Worm (Caenorhabditis elegans) whole organism, young adult: ENCODE measurements around the gene ipla-6.

Source experiments
- F22D6.2 ChIP-seq: sonication (generic microtip); optimal IDR thresholded peaks from 2 replicates; lab custom pipeline; 2016; ENCODE audit warnings: mild to moderate bottlenecking, missing genetic modification characterization, missing compliant biosample characterization
- F33H1.4 ChIP-seq: fragments of 200-800 bp; sonication (Bioruptor generic); IDR thresholded peaks from 2 replicates; pipeline ENCODE4 v1.3.6; 2022; ENCODE audit warnings: missing genetic modification reagents, missing genetic modification characterization, missing compliant biosample characterization
- F37B4.10 ChIP-seq: fragments of 200-800 bp; sonication (Bioruptor generic); IDR thresholded peaks from 2 replicates; pipeline ENCODE4 v1.3.6; 2022; ENCODE audit warnings: missing genetic modification characterization, missing compliant biosample characterization
- F49E8.2 ChIP-seq: sonication (generic microtip); optimal IDR thresholded peaks from 3 replicates; lab custom pipeline; 2017; ENCODE audit warnings: missing genetic modification characterization, mild to moderate bottlenecking, missing compliant biosample characterization, antibody characterized with exemption, moderate library complexity; ENCODE audit not compliant: insufficient read depth
- F57A8.1 ChIP-seq: fragments of 200-800 bp; sonication (Bioruptor generic); optimal IDR thresholded peaks from 2 replicates; lab custom pipeline; 2018; ENCODE audit warnings: mild to moderate bottlenecking, missing genetic modification characterization, moderate library complexity, missing compliant biosample characterization
- Y53F4B.3 ChIP-seq: fragments of 200-800 bp; sonication (Bioruptor generic); IDR thresholded peaks from 2 replicates; pipeline ENCODE4 v1.3.6; 2022; ENCODE audit warnings: missing genetic modification reagents, missing genetic modification characterization, missing compliant biosample characterization
- Y56A3A.18 ChIP-seq: fragments of 200-800 bp; sonication (Bioruptor generic); IDR thresholded peaks from 2 replicates; pipeline ENCODE4 v1.3.6; 2022; ENCODE audit warnings: missing genetic modification reagents, missing genetic modification characterization, missing compliant biosample characterization
- Y67H2A.10 ChIP-seq: fragments of 200-800 bp; sonication (Bioruptor generic); conservative IDR thresholded peaks from 2 replicates; pipeline ENCODE4 v1.3.6; 2022; ENCODE audit warnings: missing genetic modification reagents, missing genetic modification characterization, missing compliant biosample characterization
- ZK185.1 ChIP-seq: sonication (generic microtip); optimal IDR thresholded peaks from 2 replicates; lab custom pipeline; 2016; ENCODE audit warnings: mild to moderate bottlenecking, missing genetic modification characterization, missing compliant biosample characterization; ENCODE audit not compliant: poor library complexity, severe bottlenecking
- aptf-3 ChIP-seq: fragments of 200-800 bp; sonication (Bioruptor generic); IDR thresholded peaks from 2 replicates; pipeline ENCODE4 v1.3.6; 2022; ENCODE audit warnings: missing genetic modification characterization, missing compliant biosample characterization
- atf-7 ChIP-seq: sonication (generic microtip); optimal IDR thresholded peaks from 2 replicates; lab custom pipeline; 2017; ENCODE audit warnings: mild to moderate bottlenecking, missing genetic modification characterization, missing compliant biosample characterization
- athp-1 ChIP-seq: sonication (generic microtip); optimal IDR thresholded peaks from 2 replicates; lab custom pipeline; 2017; ENCODE audit warnings: mild to moderate bottlenecking, missing genetic modification characterization, missing compliant biosample characterization
- attf-3 ChIP-seq: fragments of 200-800 bp; sonication (Bioruptor generic); conservative IDR thresholded peaks from 2 replicates; pipeline ENCODE4 v1.3.6; 2022; ENCODE audit warnings: missing genetic modification reagents, missing genetic modification characterization, missing compliant biosample characterization
- bed-2 ChIP-seq: fragments of 200-800 bp; sonication (Bioruptor generic); IDR thresholded peaks from 2 replicates; pipeline ENCODE4 v1.3.6; 2022; ENCODE audit warnings: missing genetic modification reagents, missing genetic modification characterization, missing compliant biosample characterization
- ceh-100 ChIP-seq: fragments of 200-800 bp; sonication (Bioruptor generic); IDR thresholded peaks from 2 replicates; pipeline ENCODE4 v1.3.6; 2022; ENCODE audit warnings: missing genetic modification reagents, missing genetic modification characterization, missing compliant biosample characterization
- ceh-27 ChIP-seq: fragments of 200-800 bp; sonication (Bioruptor generic); optimal IDR thresholded peaks from 2 replicates; lab custom pipeline; 2018; ENCODE audit warnings: mild to moderate bottlenecking, missing genetic modification characterization, moderate library complexity, missing compliant biosample characterization
- die-1 ChIP-seq: sonication (generic microtip); optimal IDR thresholded peaks from 2 replicates; lab custom pipeline; 2016; ENCODE audit warnings: missing genotype, mild to moderate bottlenecking, missing genetic modification characterization, missing compliant biosample characterization
- dox-1 ChIP-seq: fragments of 200-800 bp; sonication (Bioruptor generic); IDR thresholded peaks from 2 replicates; pipeline ENCODE4 v1.3.6; 2022; ENCODE audit warnings: missing genetic modification reagents, missing genetic modification characterization, missing compliant biosample characterization
- dpff-1 ChIP-seq: sonication (generic microtip); optimal IDR thresholded peaks from 2 replicates; lab custom pipeline; 2017; ENCODE audit warnings: mild to moderate bottlenecking, missing genetic modification characterization, missing compliant biosample characterization
- dpl-1 ChIP-seq: fragments of 150-350 bp; optimal IDR thresholded peaks from 2 replicates; lab custom pipeline; 2014; ENCODE audit warnings: missing biosample characterization, missing genetic modification reagents, missing genetic modification characterization
- egl-18 ChIP-seq: fragments of 200-800 bp; sonication (Bioruptor generic); IDR thresholded peaks from 2 replicates; pipeline ENCODE4 v1.3.6; 2022; ENCODE audit warnings: missing genetic modification reagents, missing genetic modification characterization, missing compliant biosample characterization
- ekl-4 ChIP-seq: fragments of 200-800 bp; sonication (Bioruptor generic); IDR thresholded peaks from 2 replicates; pipeline ENCODE4 v1.3.6; 2022; ENCODE audit warnings: missing genetic modification reagents, missing genetic modification characterization, missing compliant biosample characterization
- ets-4 ChIP-seq: fragments of 200-800 bp; sonication (Bioruptor generic); optimal IDR thresholded peaks from 2 replicates; lab custom pipeline; 2018; ENCODE audit warnings: mild to moderate bottlenecking, missing genetic modification characterization, missing compliant biosample characterization
- him-1 ChIP-seq: sonication (generic microtip); optimal IDR thresholded peaks from 2 replicates; lab custom pipeline; 2016; ENCODE audit warnings: missing genotype, missing genetic modification reagents, missing genetic modification characterization, missing compliant biosample characterization
- hlh-12 ChIP-seq: sonication (generic microtip); optimal IDR thresholded peaks from 2 replicates; lab custom pipeline; 2016; ENCODE audit warnings: missing genetic modification characterization, missing compliant biosample characterization
- hmg-20 ChIP-seq: fragments of 200-800 bp; sonication (Bioruptor generic); IDR thresholded peaks from 2 replicates; pipeline ENCODE4 v1.3.6; 2022; ENCODE audit warnings: missing genetic modification reagents, missing genetic modification characterization, missing compliant biosample characterization
- let-526 ChIP-seq: fragments of 200-800 bp; sonication (Bioruptor generic); IDR thresholded peaks from 2 replicates; pipeline ENCODE4 v1.3.6; 2022; ENCODE audit warnings: missing genetic modification reagents, missing genetic modification characterization, missing compliant biosample characterization
- lin-40 ChIP-seq: sonication (generic microtip); optimal IDR thresholded peaks from 2 replicates; lab custom pipeline; 2016; ENCODE audit warnings: missing genetic modification characterization, mild to moderate bottlenecking, missing compliant biosample characterization, missing genotype, missing genetic modification reagents
- lin-54 ChIP-seq: fragments of 200-800 bp; sonication (Bioruptor generic); optimal IDR thresholded peaks from 2 replicates; lab custom pipeline; 2018; ENCODE audit warnings: mild to moderate bottlenecking, missing genetic modification characterization, missing compliant biosample characterization
- madf-3 ChIP-seq: fragments of 200-800 bp; sonication (Bioruptor generic); IDR thresholded peaks from 2 replicates; pipeline ENCODE4 v1.3.6; 2022; ENCODE audit warnings: missing genetic modification reagents, missing genetic modification characterization, missing compliant biosample characterization
- madf-6 ChIP-seq: fragments of 200-800 bp; sonication (Bioruptor generic); IDR thresholded peaks from 2 replicates; pipeline ENCODE4 v1.3.6; 2022; ENCODE audit warnings: missing genetic modification reagents, missing genetic modification characterization, missing compliant biosample characterization
- mel-28 ChIP-seq: sonication (generic microtip); optimal IDR thresholded peaks from 2 replicates; lab custom pipeline; 2016; ENCODE audit warnings: borderline replicate concordance, mild to moderate bottlenecking, missing genetic modification characterization, missing compliant biosample characterization
- nhr-80 ChIP-seq: sonication (generic microtip); optimal IDR thresholded peaks from 2 replicates; lab custom pipeline; 2016; ENCODE audit warnings: missing genetic modification characterization, missing compliant biosample characterization
- repo-1 ChIP-seq: sonication (generic microtip); optimal IDR thresholded peaks from 2 replicates; lab custom pipeline; 2017; ENCODE audit warnings: mild to moderate bottlenecking, missing genetic modification characterization, missing compliant biosample characterization
- rpc-1 ChIP-seq, 2 experiments: fragments of 150-350 bp in 1 of 2; sonication (generic microtip) in 1 of 2; optimal IDR thresholded peaks; 2 replicates each; lab custom pipeline; 2014 to 2018; ENCODE audit warnings: missing biosample characterization in 1 of 2, missing genetic modification characterization in 1 of 2, missing genetic modification reagents in 1 of 2, missing genotype in 1 of 2
- sea-2 ChIP-seq: fragments of 200-800 bp; sonication (Bioruptor generic); IDR thresholded peaks from 2 replicates; pipeline ENCODE4 v1.3.6; 2022; ENCODE audit warnings: missing genetic modification characterization, missing compliant biosample characterization
- snpc-1.1 ChIP-seq: sonication (generic microtip); optimal IDR thresholded peaks from 2 replicates; lab custom pipeline; 2017; ENCODE audit warnings: missing genetic modification characterization, mild to moderate bottlenecking, missing compliant biosample characterization, antibody characterized with exemption, moderate library complexity, missing genotype, missing genetic modification reagents; ENCODE audit not compliant: insufficient read depth
- snpc-1.3 ChIP-seq: sonication (generic microtip); optimal IDR thresholded peaks from 2 replicates; lab custom pipeline; 2017; ENCODE audit warnings: missing genetic modification characterization, mild to moderate bottlenecking, missing compliant biosample characterization, antibody characterized with exemption, moderate library complexity, missing genotype, missing genetic modification reagents; ENCODE audit not compliant: insufficient read depth
- sptf-2 ChIP-seq: fragments of 200-800 bp; sonication (Bioruptor generic); optimal IDR thresholded peaks from 2 replicates; lab custom pipeline; 2018; ENCODE audit warnings: mild to moderate bottlenecking, missing genetic modification characterization, missing compliant biosample characterization
- tbx-9 ChIP-seq: sonication (generic microtip); optimal IDR thresholded peaks from 2 replicates; lab custom pipeline; 2016; ENCODE audit warnings: borderline replicate concordance, missing genetic modification characterization, inconsistent platforms, missing compliant biosample characterization
- ztf-3 ChIP-seq: fragments of 200-800 bp; sonication (Bioruptor generic); optimal IDR thresholded peaks from 2 replicates; lab custom pipeline; 2018; ENCODE audit warnings: mild to moderate bottlenecking, missing genetic modification characterization, missing compliant biosample characterization

ipla-6 gene

DNA sequence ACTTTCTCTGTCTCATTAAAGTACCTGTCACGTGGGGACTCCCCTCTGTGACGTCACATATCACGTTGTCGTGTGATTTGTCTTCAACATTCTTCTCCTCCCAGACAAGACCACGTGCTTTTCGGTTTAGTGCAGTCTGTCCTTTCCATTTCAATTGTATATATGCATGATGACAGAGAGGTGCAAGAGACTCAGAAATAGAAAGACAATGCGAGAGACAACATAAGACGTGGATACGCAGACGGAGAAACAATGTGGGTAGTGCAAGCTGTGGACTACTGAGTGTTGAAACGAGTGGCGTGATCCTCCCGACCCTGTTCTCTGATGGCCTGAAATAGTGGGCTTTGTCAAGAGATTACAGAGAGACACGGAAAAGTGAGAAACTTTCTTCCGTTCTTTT, 705 bp upstream of the ipla-6 start (continued):
- 0 out of 2 replicates have a peak, but pooled peaks have one; percentile 40 for TF ChIP-seq Y56A3A.18 (GFP tag; lab: Robert Waterston, UW)
- TF ChIP-seq attf-3 = no peak
- peak; percentile 63 for TF ChIP-seq mel-28
- peak; percentile 96 for TF ChIP-seq lin-40 (tag; lab: Kevin White, UChicago)
- no peak for TF ChIP-seq Y53F4B.3
- TF ChIP-seq Y67H2A.10 (GFP tag; lab: Robert Waterston, UW) = no peak
- peak; percentile 95 for TF ChIP-seq ets-4
- TF ChIP-seq F22D6.2 = peak; percentile 87
- TF ChIP-seq madf-3 (GFP tag; lab: Robert Waterston, UW) = 0 out of 2 replicates have a peak, but pooled peaks have one; percentile 15
- no peak for TF ChIP-seq rpc-1 (optimal IDR thresholded peaks at IDR 0.05; lab: Kevin White, UChicago)
- no peak for TF ChIP-seq rpc-1 (tag; optimal IDR thresholded peaks at IDR 0.05; lab: Kevin White, UChicago)
- TF ChIP-seq F33H1.4 (GFP tag; lab: Robert Waterston, UW) = peak; percentile 56
- peak; percentile 84 for TF ChIP-seq repo-1 (tag; lab: Kevin White, UChicago)
- TF ChIP-seq egl-18 (GFP tag; lab: Robert Waterston, UW) = no peak
- TF ChIP-seq F37B4.10 (GFP tag; lab: Robert Waterston, UW) = 0 out of 2 replicates have a peak, but pooled peaks have one; percentile 19
- peak; percentile 81 for TF ChIP-seq ztf-3
- peak; percentile 46; the same call in 1 of the 2 replicates for TF ChIP-seq hmg-20 (GFP tag; lab: Robert Waterston, UW)
- TF ChIP-seq madf-6 = peak; percentile 48; the same call in 1 of the 2 replicates
- no peak for TF ChIP-seq snpc-1.3 (tag; lab: Kevin White, UChicago)
- TF ChIP-seq aptf-3 (GFP tag; lab: Robert Waterston, UW) = no peak
- TF ChIP-seq sea-2 (GFP tag; lab: Robert Waterston, UW) = 0 out of 2 replicates have a peak, but pooled peaks have one; percentile 40
- peak; percentile 84 for TF ChIP-seq ceh-27 (GFP tag; lab: Kevin White, UChicago)
- TF ChIP-seq him-1 (tag; lab: Kevin White, UChicago) = no peak
- peak; percentile 34 for TF ChIP-seq die-1
- TF ChIP-seq hlh-12 (tag; lab: Kevin White, UChicago) = no peak
- peak; percentile 97 for TF ChIP-seq atf-7 (tag; lab: Kevin White, UChicago)
- peak; percentile 70 for TF ChIP-seq lin-54 (GFP tag; lab: Kevin White, UChicago)
- TF ChIP-seq dox-1 (GFP tag; lab: Robert Waterston, UW) = peak; percentile 85
- no peak for TF ChIP-seq F57A8.1
- peak; percentile 52 for TF ChIP-seq dpff-1
- peak; percentile 5 for TF ChIP-seq sptf-2 (GFP tag; lab: Kevin White, UChicago)
- no peak for TF ChIP-seq F49E8.2
- no peak for TF ChIP-seq snpc-1.1 (tag; lab: Kevin White, UChicago)
- peak; percentile 89 for TF ChIP-seq ekl-4 (GFP tag; lab: Robert Waterston, UW)
- TF ChIP-seq bed-2 = no peak
- TF ChIP-seq athp-1 (tag; lab: Kevin White, UChicago) = peak; percentile 70
- no peak for TF ChIP-seq tbx-9 (tag; lab: Kevin White, UChicago)
- TF ChIP-seq nhr-80 (tag; lab: Kevin White, UChicago) = peak; percentile 95
- TF ChIP-seq dpl-1 = peak; percentile 16
- TF ChIP-seq ceh-100 (GFP tag; lab: Robert Waterston, UW) = peak; percentile 45
- peak; percentile 72 for TF ChIP-seq ZK185.1 (tag; lab: Kevin White, UChicago)
- TF ChIP-seq let-526 (GFP tag; lab: Robert Waterston, UW) = peak; percentile 83
